Worm (Caenorhabditis elegans): ENCODE results near the gene prp-3.

The prp-3 gene

DNA sequence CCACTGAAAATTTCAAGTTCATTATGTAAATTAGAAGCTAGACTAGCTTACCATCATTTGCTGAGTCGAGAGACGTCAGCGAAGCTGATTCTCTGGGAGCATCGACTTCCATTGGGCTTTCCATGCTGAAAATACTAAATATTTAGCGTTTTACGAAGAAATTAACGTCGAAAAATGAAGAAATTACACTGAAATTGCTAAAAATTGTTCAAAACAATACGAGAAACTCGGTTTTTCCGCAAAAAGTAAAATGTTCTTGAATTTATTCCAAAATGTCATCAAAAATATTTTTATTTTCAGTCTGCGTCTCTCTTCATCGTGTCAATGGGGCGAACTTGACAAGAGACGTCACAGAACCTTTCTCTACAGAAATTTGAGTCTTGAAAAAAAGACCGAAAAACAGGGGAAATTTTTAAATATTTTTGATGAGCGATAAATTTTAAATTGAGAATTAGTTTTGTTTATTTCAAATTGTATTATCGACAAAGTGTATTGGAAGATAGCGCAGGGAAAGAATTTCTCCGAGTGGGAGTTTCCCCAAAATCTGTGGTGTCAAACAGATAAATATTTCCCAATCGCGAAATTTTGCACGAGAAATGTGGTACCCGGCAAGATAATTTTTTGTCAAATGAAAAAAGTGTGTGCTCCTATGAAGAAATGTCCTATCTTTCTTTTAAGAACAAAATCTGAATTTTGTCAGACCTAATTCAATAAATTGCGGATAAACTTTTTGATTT, 32.8 kb upstream of the prp-3 start, which contains the start of gene ecps-1 (continued):
- TF ChIP-seq sdz-12 (GFP tag; optimal IDR thresholded peaks at IDR 0.05) (no peak), php-3 (GFP tag; IDR thresholded peaks at IDR 0.05) (0 out of 2 replicates have a peak, but pooled peaks have one; percentile 32), fkh-10 (GFP tag; optimal IDR thresholded peaks at IDR 0.05) (peak; percentile 26), attf-4 (tag; optimal IDR thresholded peaks at IDR 0.05) (no peak), nhr-11 (tag; optimal IDR thresholded peaks at IDR 0.05) (peak; percentile 61), ceh-28 (tag; optimal IDR thresholded peaks at IDR 0.05) (no peak), Y5F2A.4 (GFP tag; optimal IDR thresholded peaks at IDR 0.05) (no peak), lin-38 (GFP tag; IDR thresholded peaks at IDR 0.05) (peak; percentile 99), nhr-48 (tag; optimal IDR thresholded peaks at IDR 0.05) (no peak), D1046.2 (GFP tag; IDR thresholded peaks at IDR 0.05) (no peak), Y75B8A.6 (GFP tag; IDR thresholded peaks at IDR 0.05) (no peak), dmd-8 (GFP tag; IDR thresholded peaks at IDR 0.05) (no peak), nhr-28 (tag; optimal IDR thresholded peaks at IDR 0.05) (peak; percentile 71), mep-1 (tag; optimal IDR thresholded peaks at IDR 0.05) (peak; percentile 94), nhr-6 (tag; optimal IDR thresholded peaks at IDR 0.05) (peak; percentile 79)

DNA sequence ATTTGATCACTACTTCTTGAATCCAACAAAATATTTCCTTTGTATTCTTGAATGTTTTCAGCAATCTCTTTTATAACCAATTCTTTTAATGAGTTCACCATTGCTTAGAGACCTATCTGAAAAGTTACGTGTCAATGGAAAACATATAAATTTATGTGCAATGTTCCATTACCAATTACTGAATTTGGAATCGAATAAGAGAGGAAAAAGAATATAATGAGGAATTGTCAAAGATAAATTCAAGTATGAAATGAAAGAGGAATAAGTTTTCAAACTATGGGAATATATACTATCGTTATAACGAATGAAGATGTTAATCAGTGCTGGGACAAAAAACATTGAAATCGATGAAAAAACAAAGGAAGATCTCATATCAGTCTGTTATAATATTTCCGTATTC, 23.2 kb upstream of the prp-3 start, which contains the start of gene H04D03.4:
TSS of gene H04D03.4 (minus strand) at position 101 of the 400 bp plus-strand sequence.
- TF ChIP-seq dve-1 (tag; optimal IDR thresholded peaks at IDR 0.05; ENCODE audit: insufficient read depth) (no peak), fkh-10 (GFP tag; optimal IDR thresholded peaks at IDR 0.05) (no peak), snpc-4 (tag; optimal IDR thresholded peaks at IDR 0.05) (no peak), daf-19 (GFP tag; conservative IDR thresholded peaks at IDR 0.05) (no peak)

DNA sequence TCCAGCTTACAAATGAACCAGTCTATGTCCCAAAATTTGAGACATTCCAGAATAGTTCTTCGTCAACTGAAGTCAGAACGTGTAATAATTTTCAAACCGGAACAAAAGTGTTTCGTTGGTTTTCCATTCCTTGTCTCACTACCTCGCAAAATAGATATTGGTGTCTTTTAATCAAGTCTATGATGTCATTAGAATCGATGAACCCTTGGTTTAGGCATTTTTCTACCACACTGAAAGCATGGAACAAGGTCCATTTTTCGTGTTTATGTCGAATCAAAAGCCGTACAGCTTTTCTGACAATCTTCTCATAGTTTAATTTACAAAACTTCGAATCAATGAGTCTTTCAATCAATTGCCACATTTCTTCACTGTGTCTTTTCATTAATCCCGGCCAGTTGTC, 18.9 kb upstream of the prp-3 start, which contains the start of gene H04D03.7:
TSS of gene H04D03.7 (minus strand) at position 101 of the 400 bp plus-strand sequence.
- TF ChIP-seq nhr-25 (tag; optimal IDR thresholded peaks at IDR 0.05; ENCODE audit: borderline replicate concordance, insufficient read depth), result no peak
- TF ChIP-seq zip-2 (tag; optimal IDR thresholded peaks at IDR 0.05), result no peak
- TF ChIP-seq ctbp-1 (GFP tag; IDR thresholded peaks at IDR 0.05), result no peak
- TF ChIP-seq tag-97 (GFP tag; IDR thresholded peaks at IDR 0.05), result no peak
- no peak for TF ChIP-seq hlh-30 (tag; optimal IDR thresholded peaks at IDR 0.05; ENCODE audit: insufficient read depth)
- TF ChIP-seq ceh-82 (tag; optimal IDR thresholded peaks at IDR 0.05), result no peak
- no peak for TF ChIP-seq attf-4 (tag; optimal IDR thresholded peaks at IDR 0.05)
- TF ChIP-seq ceh-32 (tag; optimal IDR thresholded peaks at IDR 0.05; ENCODE audit: poor library complexity), result no peak
- TF ChIP-seq mxl-2 (GFP tag; conservative IDR thresholded peaks at IDR 0.05), result no peak
- TF ChIP-seq lsy-2 (tag; optimal IDR thresholded peaks at IDR 0.05), result no peak
- TF ChIP-seq daf-8 (GFP tag; IDR thresholded peaks at IDR 0.05), result no peak
- TF ChIP-seq madf-5 (GFP tag; IDR thresholded peaks at IDR 0.05), result no peak
- TF ChIP-seq lir-3 (tag; optimal IDR thresholded peaks at IDR 0.05), result no peak
- no peak for TF ChIP-seq T20F7.1 (GFP tag; optimal IDR thresholded peaks at IDR 0.05)
- TF ChIP-seq saeg-2 (GFP tag; IDR thresholded peaks at IDR 0.05), result no peak
- no peak for TF ChIP-seq F10B5.3 (tag; optimal IDR thresholded peaks at IDR 0.05)
- no peak for TF ChIP-seq madf-9 (GFP tag; conservative IDR thresholded peaks at IDR 0.05)
- no peak for TF ChIP-seq sdz-12 (GFP tag; optimal IDR thresholded peaks at IDR 0.05)
- no peak for TF ChIP-seq zag-1 (tag; optimal IDR thresholded peaks at IDR 0.05)
- TF ChIP-seq dmd-9 (GFP tag; IDR thresholded peaks at IDR 0.05), result no peak

Data from whole organism, L4 larva.